Worm (Caenorhabditis elegans) whole organism, L3 larva: ENCODE data around the gene T01C3.3.

Experiments used
- R02D3.7 ChIP-seq: fragments of 150-350 bp; optimal IDR thresholded peaks from 2 replicates; lab custom pipeline; 2014; ENCODE audit warnings: missing biosample characterization, missing genetic modification characterization
- ZK546.5 ChIP-seq: sonication (generic microtip); optimal IDR thresholded peaks from 2 replicates; lab custom pipeline; 2017; ENCODE audit warnings: missing biosample characterization, missing genetic modification characterization
- ceh-28 ChIP-seq: fragments of 150-350 bp; optimal IDR thresholded peaks from 2 replicates; lab custom pipeline; 2014; ENCODE audit warnings: missing biosample characterization, missing genetic modification reagents, missing genetic modification characterization
- ceh-9 ChIP-seq: sonication (generic microtip); optimal IDR thresholded peaks from 2 replicates; lab custom pipeline; 2018; ENCODE audit warnings: missing biosample characterization, missing genetic modification characterization
- daf-12 ChIP-seq: fragments of 150-350 bp; optimal IDR thresholded peaks from 2 replicates; lab custom pipeline; 2014; ENCODE audit warnings: missing biosample characterization, missing genetic modification reagents, missing genetic modification characterization
- egl-27 ChIP-seq: sonication (generic microtip); optimal IDR thresholded peaks from 4 replicates; lab custom pipeline; 2017; ENCODE audit warnings: missing biosample characterization, missing genetic modification reagents, missing genetic modification characterization
- egl-5 ChIP-seq: fragments of 150-350 bp; optimal IDR thresholded peaks from 2 replicates; lab custom pipeline; 2017; ENCODE audit warnings: missing biosample characterization, missing genetic modification reagents, missing genetic modification characterization, inconsistent platforms
- elt-1 ChIP-seq: fragments of 150-350 bp; optimal IDR thresholded peaks from 2 replicates; lab custom pipeline; 2014; ENCODE audit warnings: missing biosample characterization, missing genetic modification characterization
- elt-3 ChIP-seq, 3 experiments: fragments of 150-350 bp in 1 of 3; sonication (generic microtip) in 2 of 3; optimal IDR thresholded peaks; 2 replicates in 2 of 3; 4 replicates in 1 of 3; lab custom pipeline; 2014 to 2017; ENCODE audit warnings: missing biosample characterization in 3 of 3, missing genetic modification characterization in 3 of 3
- eor-1 ChIP-seq, 2 experiments: fragments of 150-350 bp; optimal IDR thresholded peaks; 2 replicates each; lab custom pipeline; 2014 to 2018; ENCODE audit warnings: missing biosample characterization in 2 of 2, missing genetic modification characterization in 2 of 2
- fkh-10 ChIP-seq: sonication (generic microtip); optimal IDR thresholded peaks from 2 replicates; lab custom pipeline; 2017; ENCODE audit warnings: missing biosample characterization, missing genetic modification reagents, missing genetic modification characterization
- fkh-2 ChIP-seq: fragments of 150-350 bp; optimal IDR thresholded peaks from 2 replicates; lab custom pipeline; 2014; ENCODE audit warnings: missing biosample characterization, missing genetic modification reagents, missing genetic modification characterization
- fos-1 ChIP-seq: fragments of 150-350 bp; optimal IDR thresholded peaks from 2 replicates; lab custom pipeline; 2014; ENCODE audit warnings: missing biosample characterization, missing genetic modification characterization
- hmg-11 ChIP-seq: sonication (generic microtip); optimal IDR thresholded peaks from 2 replicates; lab custom pipeline; 2016; ENCODE audit warnings: missing genetic modification characterization, missing compliant biosample characterization
- jun-1 ChIP-seq: fragments of 150-350 bp; optimal IDR thresholded peaks from 2 replicates; lab custom pipeline; 2014; ENCODE audit warnings: missing biosample characterization, missing genetic modification reagents, missing genetic modification characterization
- lin-39 ChIP-seq: fragments of 150-350 bp; optimal IDR thresholded peaks from 2 replicates; lab custom pipeline; 2018; ENCODE audit warnings: missing biosample characterization, missing genetic modification reagents, missing genetic modification characterization
- lsy-12 ChIP-seq: sonication (generic microtip); optimal IDR thresholded peaks from 2 replicates; lab custom pipeline; 2016; ENCODE audit warnings: mild to moderate bottlenecking, missing genetic modification characterization, missing compliant biosample characterization
- mml-1 ChIP-seq: fragments of 150-350 bp; sonication (generic microtip); optimal IDR thresholded peaks from 3 replicates; lab custom pipeline; 2014; ENCODE audit warnings: missing biosample characterization, missing genetic modification characterization
- nfya-1 ChIP-seq: sonication (generic microtip); optimal IDR thresholded peaks from 2 replicates; lab custom pipeline; 2017; ENCODE audit warnings: missing genetic modification characterization, mild to moderate bottlenecking, missing compliant biosample characterization, antibody characterized with exemption, moderate library complexity; ENCODE audit not compliant: insufficient read depth
- nhr-11 ChIP-seq: fragments of 150-350 bp; optimal IDR thresholded peaks from 2 replicates; lab custom pipeline; 2014; ENCODE audit warnings: missing biosample characterization, missing genetic modification characterization
- nhr-23 ChIP-seq: fragments of 150-350 bp; optimal IDR thresholded peaks from 2 replicates; lab custom pipeline; 2014; ENCODE audit warnings: missing biosample characterization, missing genetic modification reagents, missing genetic modification characterization
- nhr-237 ChIP-seq: fragments of 150-350 bp; optimal IDR thresholded peaks from 2 replicates; lab custom pipeline; 2014; ENCODE audit warnings: missing biosample characterization, missing genetic modification characterization
- nhr-25 ChIP-seq: sonication (generic microtip); optimal IDR thresholded peaks from 2 replicates; lab custom pipeline; 2017; ENCODE audit warnings: missing biosample characterization, missing genetic modification characterization
- nhr-28 ChIP-seq: fragments of 150-350 bp; optimal IDR thresholded peaks from 2 replicates; lab custom pipeline; 2014; ENCODE audit warnings: missing biosample characterization, missing genetic modification characterization
- nhr-67 ChIP-seq: fragments of 150-350 bp; optimal IDR thresholded peaks from 2 replicates; lab custom pipeline; 2014; ENCODE audit warnings: missing biosample characterization, missing genetic modification characterization
- nhr-76 ChIP-seq: fragments of 150-350 bp; sonication (generic microtip); optimal IDR thresholded peaks from 5 replicates; lab custom pipeline; 2014; ENCODE audit warnings: missing biosample characterization, missing genetic modification characterization
- nhr-77 ChIP-seq: fragments of 150-350 bp; optimal IDR thresholded peaks from 2 replicates; lab custom pipeline; 2014; ENCODE audit warnings: missing biosample characterization, missing genetic modification characterization
- pha-4 ChIP-seq: fragments of 150-350 bp; optimal IDR thresholded peaks from 2 replicates; lab custom pipeline; 2014; ENCODE audit warnings: missing biosample characterization, missing genetic modification reagents, missing genetic modification characterization
- sea-2 ChIP-seq: fragments of 150-350 bp; sonication (generic microtip); optimal IDR thresholded peaks from 4 replicates; lab custom pipeline; 2014; ENCODE audit warnings: missing biosample characterization, missing genetic modification reagents, missing genetic modification characterization
- unc-62 ChIP-seq: fragments of 150-350 bp; sonication (generic microtip); optimal IDR thresholded peaks from 4 replicates; lab custom pipeline; 2014; ENCODE audit warnings: missing biosample characterization, missing genetic modification reagents, missing genetic modification characterization
- zag-1 ChIP-seq: fragments of 150-350 bp; optimal IDR thresholded peaks from 2 replicates; lab custom pipeline; 2014; ENCODE audit warnings: missing biosample characterization, missing genetic modification characterization
- ztf-11 ChIP-seq: fragments of 150-350 bp; optimal IDR thresholded peaks from 2 replicates; lab custom pipeline; 2014; ENCODE audit warnings: missing biosample characterization, missing genetic modification characterization

Gene T01C3.3

ce11 chrV:14978205-14978751 lies 14.2 kb downstream of the T01C3.3 start, which contains the start of the genes grd-12 and F02D8.1:
TSS of gene grd-12 (plus strand) at chrV:14978505.
TSS of gene F02D8.1 (minus strand) at chrV:14978701.
- TF ChIP-seq sea-2 (GFP tag; lab: Kevin White, UChicago) = no peak
- no peak for TF ChIP-seq R02D3.7

DNA sequence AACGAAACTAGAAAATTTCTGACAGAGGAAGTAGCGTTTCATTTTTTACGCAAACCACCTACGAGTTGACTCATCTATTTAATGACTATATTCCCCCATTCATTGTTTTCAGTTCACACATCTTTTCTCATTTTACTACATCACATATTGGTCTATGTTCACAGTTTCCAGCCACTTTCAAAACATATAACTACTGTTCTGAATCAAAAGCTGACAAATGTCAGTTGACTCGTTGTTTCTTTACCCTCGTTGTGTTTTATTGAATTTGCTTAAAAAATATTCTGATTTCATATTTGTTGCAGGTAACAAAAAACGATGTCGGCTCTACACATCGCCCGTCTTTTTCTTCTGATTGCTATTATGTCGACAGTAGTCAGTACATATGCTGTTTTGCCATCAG lies 21.3 kb downstream of the T01C3.3 start, which contains the start of gene nlp-59:
TSS of gene nlp-59 (plus strand) at position 301 of the 400 bp plus-strand sequence.
- TF ChIP-seq nhr-237 (tag; lab: Kevin White, UChicago) (no peak), daf-12 (tag; lab: Kevin White, UChicago) (no peak), elt-3 (tag; optimal IDR thresholded peaks at IDR 0.05; lab: Kevin White, UChicago) (no peak), nhr-77 (tag; lab: Kevin White, UChicago) (no peak), jun-1 (no peak), nhr-28 (no peak), pha-4 (tag; lab: Kevin White, UChicago) (no peak), nhr-67 (no peak), fos-1 (tag; lab: Kevin White, UChicago) (no peak), ZK546.5 (no peak), nfya-1 (tag; lab: Kevin White, UChicago) (no peak), mml-1 (no peak), ceh-28 (no peak), egl-27 (tag; lab: Kevin White, UChicago) (no peak), lin-39 (no peak), nhr-76 (tag; lab: Kevin White, UChicago) (no peak), nhr-11 (tag; lab: Kevin White, UChicago) (no peak)

ce11 chrV:14955676-14956075 lies 36.8 kb downstream of the T01C3.3 start, which contains the start of gene F02D8.9:
TSS of gene F02D8.9 (minus strand) at chrV:14955776.
- no peak for TF ChIP-seq nhr-77 (tag; lab: Kevin White, UChicago)
- TF ChIP-seq elt-1 (tag; lab: Kevin White, UChicago) = no peak
- TF ChIP-seq nfya-1 (tag; lab: Kevin White, UChicago) = no peak
- no peak for TF ChIP-seq fkh-10 (GFP tag; lab: Kevin White, UChicago)
- TF ChIP-seq egl-5 = no peak
- TF ChIP-seq nhr-237 (tag; lab: Kevin White, UChicago) = no peak
- no peak for TF ChIP-seq nhr-25 (tag; lab: Kevin White, UChicago)

DNA sequence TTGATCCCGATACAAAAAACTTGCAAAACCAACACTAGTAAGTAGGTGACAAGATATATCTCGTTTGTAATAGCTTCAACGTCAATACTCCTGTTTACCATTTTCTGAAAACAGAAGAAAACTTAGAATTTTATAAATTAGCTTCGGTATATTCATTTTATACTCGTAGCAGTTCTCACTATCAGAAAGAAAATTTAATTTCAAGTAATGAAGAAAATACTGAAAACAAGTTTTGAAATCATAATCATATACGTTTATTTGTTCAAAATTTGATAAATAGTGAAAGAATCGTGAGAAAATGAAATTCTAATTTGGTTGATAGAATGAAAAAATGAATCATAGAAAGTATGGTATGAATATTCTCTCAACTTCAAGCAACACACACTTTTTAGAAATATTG lies 37.8 kb downstream of the T01C3.3 start, which contains the start of gene C30G7.5:
TSS of gene C30G7.5 (minus strand) at position 101 of the 400 bp plus-strand sequence.
- TF ChIP-seq eor-1 (tag; optimal IDR thresholded peaks at IDR 0.05; lab: Kevin White, UChicago) = no peak
- TF ChIP-seq fos-1 (tag; lab: Kevin White, UChicago) = no peak
- TF ChIP-seq ztf-11 = no peak
- no peak for TF ChIP-seq pha-4 (tag; lab: Kevin White, UChicago)
- no peak for TF ChIP-seq fkh-2 (tag; lab: Kevin White, UChicago)
- TF ChIP-seq nhr-77 (tag; lab: Kevin White, UChicago) = no peak
- no peak for TF ChIP-seq ceh-9
- no peak for TF ChIP-seq mml-1

ce11 chrV:14949477-14949876 lies 43.0 kb downstream of the T01C3.3 start, which contains the start of gene hil-1:
TSS of gene hil-1 (plus strand) at chrV:14949777.
- TF ChIP-seq nhr-237 (tag; lab: Kevin White, UChicago) (no peak), egl-5 (no peak), daf-12 (tag; lab: Kevin White, UChicago) (no peak), unc-62 (no peak), R02D3.7 (no peak), nhr-23 (tag; lab: Kevin White, UChicago) (no peak), hmg-11 (tag; lab: Kevin White, UChicago) (no peak), mml-1 (no peak), zag-1 (no peak), nhr-28 (no peak), nhr-67 (no peak), nhr-25 (tag; lab: Kevin White, UChicago) (no peak), nfya-1 (tag; lab: Kevin White, UChicago) (no peak), lsy-12 (tag; lab: Kevin White, UChicago) (no peak), sea-2 (GFP tag; lab: Kevin White, UChicago) (no peak), lin-39 (no peak)
